Worm (Caenorhabditis elegans) whole organism, L3 larva: ENCODE measurements around the gene col-146.
A peak's percentile ranks its signal among the peaks of the same experiment; 100 is the strongest.

Experiments
- R02D3.7 ChIP-seq: fragments of 150-350 bp; optimal IDR thresholded peaks from 2 replicates; lab custom pipeline; 2014; ENCODE audit warnings: missing biosample characterization, missing genetic modification characterization
- ZK546.5 ChIP-seq: sonication (generic microtip); optimal IDR thresholded peaks from 2 replicates; lab custom pipeline; 2017; ENCODE audit warnings: missing biosample characterization, missing genetic modification characterization
- aly-2 ChIP-seq: fragments of 150-350 bp; optimal IDR thresholded peaks from 2 replicates; lab custom pipeline; 2014; ENCODE audit warnings: missing biosample characterization, missing genetic modification characterization
- ama-1 ChIP-seq: fragments of 150-350 bp; optimal IDR thresholded peaks from 2 replicates; lab custom pipeline; 2018
- ceh-28 ChIP-seq: fragments of 150-350 bp; optimal IDR thresholded peaks from 2 replicates; lab custom pipeline; 2014; ENCODE audit warnings: missing biosample characterization, missing genetic modification reagents, missing genetic modification characterization
- daf-12 ChIP-seq: fragments of 150-350 bp; optimal IDR thresholded peaks from 2 replicates; lab custom pipeline; 2014; ENCODE audit warnings: missing biosample characterization, missing genetic modification reagents, missing genetic modification characterization
- egl-5 ChIP-seq: fragments of 150-350 bp; optimal IDR thresholded peaks from 2 replicates; lab custom pipeline; 2017; ENCODE audit warnings: missing biosample characterization, missing genetic modification reagents, missing genetic modification characterization, inconsistent platforms
- elt-1 ChIP-seq: fragments of 150-350 bp; optimal IDR thresholded peaks from 2 replicates; lab custom pipeline; 2014; ENCODE audit warnings: missing biosample characterization, missing genetic modification characterization
- elt-2 ChIP-seq: sonication (generic microtip); optimal IDR thresholded peaks from 2 replicates; lab custom pipeline; 2016; ENCODE audit warnings: missing genetic modification reagents, mild to moderate bottlenecking, missing genetic modification characterization, missing compliant biosample characterization
- elt-3 ChIP-seq, 3 experiments: fragments of 150-350 bp in 1 of 3; sonication (generic microtip) in 2 of 3; optimal IDR thresholded peaks; 2 replicates in 2 of 3; 4 replicates in 1 of 3; lab custom pipeline; 2014 to 2017; ENCODE audit warnings: missing biosample characterization in 3 of 3, missing genetic modification characterization in 3 of 3
- eor-1 ChIP-seq, 2 experiments: fragments of 150-350 bp; optimal IDR thresholded peaks; 2 replicates each; lab custom pipeline; 2014 to 2018; ENCODE audit warnings: missing biosample characterization in 2 of 2, missing genetic modification characterization in 2 of 2
- fkh-10 ChIP-seq: sonication (generic microtip); optimal IDR thresholded peaks from 2 replicates; lab custom pipeline; 2017; ENCODE audit warnings: missing biosample characterization, missing genetic modification reagents, missing genetic modification characterization
- fos-1 ChIP-seq: fragments of 150-350 bp; optimal IDR thresholded peaks from 2 replicates; lab custom pipeline; 2014; ENCODE audit warnings: missing biosample characterization, missing genetic modification characterization
- jun-1 ChIP-seq: fragments of 150-350 bp; optimal IDR thresholded peaks from 2 replicates; lab custom pipeline; 2014; ENCODE audit warnings: missing biosample characterization, missing genetic modification reagents, missing genetic modification characterization
- lin-15B ChIP-seq: fragments of 150-350 bp; optimal IDR thresholded peaks from 2 replicates; lab custom pipeline; 2014; ENCODE audit warnings: missing biosample characterization, missing genetic modification characterization
- lin-39 ChIP-seq: fragments of 150-350 bp; optimal IDR thresholded peaks from 2 replicates; lab custom pipeline; 2018; ENCODE audit warnings: missing biosample characterization, missing genetic modification reagents, missing genetic modification characterization
- lsy-12 ChIP-seq: sonication (generic microtip); optimal IDR thresholded peaks from 2 replicates; lab custom pipeline; 2016; ENCODE audit warnings: mild to moderate bottlenecking, missing genetic modification characterization, missing compliant biosample characterization
- mdl-1 ChIP-seq: fragments of 150-350 bp; optimal IDR thresholded peaks from 2 replicates; lab custom pipeline; 2014; ENCODE audit warnings: missing biosample characterization, missing genetic modification characterization
- mml-1 ChIP-seq: fragments of 150-350 bp; sonication (generic microtip); optimal IDR thresholded peaks from 3 replicates; lab custom pipeline; 2014; ENCODE audit warnings: missing biosample characterization, missing genetic modification characterization
- nfya-1 ChIP-seq: sonication (generic microtip); optimal IDR thresholded peaks from 2 replicates; lab custom pipeline; 2017; ENCODE audit warnings: missing genetic modification characterization, mild to moderate bottlenecking, missing compliant biosample characterization, antibody characterized with exemption, moderate library complexity; ENCODE audit not compliant: insufficient read depth
- nhr-23 ChIP-seq: fragments of 150-350 bp; optimal IDR thresholded peaks from 2 replicates; lab custom pipeline; 2014; ENCODE audit warnings: missing biosample characterization, missing genetic modification reagents, missing genetic modification characterization
- nhr-237 ChIP-seq: fragments of 150-350 bp; optimal IDR thresholded peaks from 2 replicates; lab custom pipeline; 2014; ENCODE audit warnings: missing biosample characterization, missing genetic modification characterization
- nhr-25 ChIP-seq: sonication (generic microtip); optimal IDR thresholded peaks from 2 replicates; lab custom pipeline; 2017; ENCODE audit warnings: missing biosample characterization, missing genetic modification characterization
- nhr-28 ChIP-seq: fragments of 150-350 bp; optimal IDR thresholded peaks from 2 replicates; lab custom pipeline; 2014; ENCODE audit warnings: missing biosample characterization, missing genetic modification characterization
- nhr-43 ChIP-seq: sonication (generic microtip); optimal IDR thresholded peaks from 2 replicates; lab custom pipeline; 2016; ENCODE audit warnings: mild to moderate bottlenecking, missing genetic modification characterization, missing compliant biosample characterization; ENCODE audit not compliant: poor library complexity, severe bottlenecking
- nhr-67 ChIP-seq: fragments of 150-350 bp; optimal IDR thresholded peaks from 2 replicates; lab custom pipeline; 2014; ENCODE audit warnings: missing biosample characterization, missing genetic modification characterization
- nhr-76 ChIP-seq: fragments of 150-350 bp; sonication (generic microtip); optimal IDR thresholded peaks from 5 replicates; lab custom pipeline; 2014; ENCODE audit warnings: missing biosample characterization, missing genetic modification characterization
- nhr-77 ChIP-seq: fragments of 150-350 bp; optimal IDR thresholded peaks from 2 replicates; lab custom pipeline; 2014; ENCODE audit warnings: missing biosample characterization, missing genetic modification characterization
- pha-4 ChIP-seq: fragments of 150-350 bp; optimal IDR thresholded peaks from 2 replicates; lab custom pipeline; 2014; ENCODE audit warnings: missing biosample characterization, missing genetic modification reagents, missing genetic modification characterization
- pqm-1 ChIP-seq: fragments of 150-350 bp; optimal IDR thresholded peaks from 2 replicates; lab custom pipeline; 2017; ENCODE audit warnings: missing biosample characterization, missing genetic modification characterization, inconsistent platforms
- sea-2 ChIP-seq: fragments of 150-350 bp; sonication (generic microtip); optimal IDR thresholded peaks from 4 replicates; lab custom pipeline; 2014; ENCODE audit warnings: missing biosample characterization, missing genetic modification reagents, missing genetic modification characterization
- skn-1 ChIP-seq: fragments of 150-350 bp; optimal IDR thresholded peaks from 2 replicates; lab custom pipeline; 2014; ENCODE audit warnings: missing biosample characterization, missing genetic modification characterization
- snpc-4 ChIP-seq: fragments of 150-350 bp; optimal IDR thresholded peaks from 2 replicates; lab custom pipeline; 2014; ENCODE audit warnings: missing biosample characterization, missing genetic modification characterization
- tbx-2 ChIP-seq: sonication (generic microtip); optimal IDR thresholded peaks from 2 replicates; lab custom pipeline; 2016; ENCODE audit warnings: mild to moderate bottlenecking, missing genetic modification characterization, missing compliant biosample characterization
- unc-62 ChIP-seq: fragments of 150-350 bp; sonication (generic microtip); optimal IDR thresholded peaks from 4 replicates; lab custom pipeline; 2014; ENCODE audit warnings: missing biosample characterization, missing genetic modification reagents, missing genetic modification characterization
- ztf-11 ChIP-seq: fragments of 150-350 bp; optimal IDR thresholded peaks from 2 replicates; lab custom pipeline; 2014; ENCODE audit warnings: missing biosample characterization, missing genetic modification characterization

col-146 gene

DNA sequence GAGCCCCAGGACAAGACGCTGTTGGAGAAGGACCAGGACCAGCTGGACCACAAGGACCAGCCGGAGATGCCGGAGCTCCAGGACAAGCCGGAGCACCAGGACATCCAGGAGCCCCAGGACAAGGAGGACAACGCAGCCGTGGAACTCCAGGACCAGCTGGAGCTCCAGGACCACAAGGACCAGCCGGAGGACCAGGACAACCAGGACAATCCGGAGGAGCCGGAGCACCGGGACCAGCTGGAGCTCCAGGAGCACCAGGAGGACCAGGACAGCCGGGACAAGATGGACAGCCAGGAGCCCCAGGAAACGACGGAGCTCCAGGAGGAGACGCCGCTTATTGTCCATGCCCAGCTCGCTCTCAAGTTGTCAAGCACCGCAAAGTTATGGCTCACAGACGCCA, 799 bp downstream of the col-146 start:
- TF ChIP-seq elt-2 (tag; lab: Kevin White, UChicago) (no peak), R02D3.7 (no peak), nhr-77 (tag; lab: Kevin White, UChicago) (no peak), mml-1 (no peak), egl-5 (tag; lab: Kevin White, UChicago) (no peak), nhr-76 (tag; lab: Kevin White, UChicago) (no peak), daf-12 (tag; lab: Kevin White, UChicago) (no peak), snpc-4 (tag; lab: Kevin White, UChicago) (no peak), nhr-23 (tag; lab: Kevin White, UChicago) (no peak), pqm-1 (tag; lab: Kevin White, UChicago) (no peak), fkh-10 (no peak), ztf-11 (no peak), skn-1 (tag; lab: Kevin White, UChicago) (no peak), nfya-1 (tag; lab: Kevin White, UChicago) (no peak), tbx-2 (tag; lab: Kevin White, UChicago) (no peak), elt-1 (tag; lab: Kevin White, UChicago) (no peak), nhr-67 (tag; lab: Kevin White, UChicago) (no peak), nhr-28 (tag; lab: Kevin White, UChicago) (no peak), sea-2 (no peak), nhr-43 (no peak)

- TF ChIP-seq ZK546.5 (no peak), lsy-12 (tag; lab: Kevin White, UChicago) (no peak), aly-2 (tag; lab: Kevin White, UChicago) (no peak), elt-1 (tag; lab: Kevin White, UChicago) (no peak), eor-1 (tag; optimal IDR thresholded peaks at IDR 0.05; lab: Kevin White, UChicago) (no peak), nhr-67 (tag; lab: Kevin White, UChicago) (no peak), pqm-1 (tag; lab: Kevin White, UChicago) (no peak), jun-1 (tag; lab: Kevin White, UChicago) (no peak), egl-5 (tag; lab: Kevin White, UChicago) (no peak), elt-3 (tag; optimal IDR thresholded peaks at IDR 0.05; lab: Kevin White, UChicago) (no peak), pha-4 (tag; lab: Kevin White, UChicago) (no peak), nfya-1 (tag; lab: Kevin White, UChicago) (no peak), fos-1 (tag; lab: Kevin White, UChicago) (no peak), elt-2 (tag; lab: Kevin White, UChicago) (no peak), lin-15B (tag; lab: Kevin White, UChicago) (no peak), mdl-1 (tag; lab: Kevin White, UChicago) (no peak), sea-2 (no peak), unc-62 (GFP tag; lab: Kevin White, UChicago) (no peak)
Measured at ce11 chrV:9630944-9631343, 1.2 kb downstream of the col-146 start, which contains the start of gene T06E4.5. Gene T06E4.5, plus strand, starts transcription at chrV:9631244.

- TF ChIP-seq nhr-77 (tag; lab: Kevin White, UChicago) (no peak), snpc-4 (tag; lab: Kevin White, UChicago) (no peak), nhr-237 (tag; lab: Kevin White, UChicago) (no peak), unc-62 (GFP tag; lab: Kevin White, UChicago) (no peak), eor-1 (tag; optimal IDR thresholded peaks at IDR 0.05; lab: Kevin White, UChicago) (no peak), ztf-11 (no peak), lin-39 (tag; lab: Kevin White, UChicago) (no peak), mdl-1 (tag; lab: Kevin White, UChicago) (no peak), tbx-2 (tag; lab: Kevin White, UChicago) (no peak), nhr-76 (tag; lab: Kevin White, UChicago) (no peak), ama-1 (no peak), nhr-28 (tag; lab: Kevin White, UChicago) (no peak), skn-1 (tag; lab: Kevin White, UChicago) (no peak), R02D3.7 (no peak), ceh-28 (tag; lab: Kevin White, UChicago) (no peak), fkh-10 (no peak), nhr-67 (tag; lab: Kevin White, UChicago) (no peak), egl-5 (tag; lab: Kevin White, UChicago) (no peak)
Measured at ce11 chrV:9632348-9632747, 2.6 kb downstream of the col-146 start.

ce11 chrV:9633313-9633712, 3.6 kb downstream of the col-146 start, which contains the start of gene col-147:
Gene col-147, minus strand, starts transcription at chrV:9633338.
- TF ChIP-seq skn-1 (tag; lab: Kevin White, UChicago) (no peak), fos-1 (tag; lab: Kevin White, UChicago) (no peak), nhr-25 (tag; lab: Kevin White, UChicago) (peak; percentile 39), nhr-23 (tag; lab: Kevin White, UChicago) (peak; percentile 44), lin-15B (tag; lab: Kevin White, UChicago) (no peak)
